Worm (Caenorhabditis elegans) whole organism, young adult: ENCODE results near the gene kcc-2.
A peak's percentile ranks its signal among the peaks of the same experiment; 100 is the strongest.

Source experiments
- B0019.2 ChIP-seq: fragments of 200-800 bp; sonication (Bioruptor generic); conservative IDR thresholded peaks from 2 replicates; pipeline ENCODE4 v1.3.6; 2022; ENCODE audit warnings: missing genetic modification reagents, missing genetic modification characterization, missing compliant biosample characterization
- B0261.1 ChIP-seq: sonication (generic microtip); optimal IDR thresholded peaks from 2 replicates; lab custom pipeline; 2016; ENCODE audit warnings: mild to moderate bottlenecking, missing genetic modification characterization, moderate library complexity, missing compliant biosample characterization
- D2030.7 ChIP-seq: fragments of 200-800 bp; sonication (Bioruptor generic); IDR thresholded peaks from 2 replicates; pipeline ENCODE4 v1.3.6; 2022; ENCODE audit warnings: missing genetic modification reagents, missing genetic modification characterization, missing compliant biosample characterization
- F37B4.10 ChIP-seq: fragments of 200-800 bp; sonication (Bioruptor generic); IDR thresholded peaks from 2 replicates; pipeline ENCODE4 v1.3.6; 2022; ENCODE audit warnings: missing genetic modification characterization, missing compliant biosample characterization
- K12H6.12 ChIP-seq: fragments of 200-800 bp; sonication (Bioruptor generic); optimal IDR thresholded peaks from 2 replicates; lab custom pipeline; 2018; ENCODE audit warnings: mild to moderate bottlenecking, missing genetic modification characterization, missing compliant biosample characterization
- Y79H2A.3 ChIP-seq: fragments of 200-800 bp; sonication (Bioruptor generic); conservative IDR thresholded peaks from 2 replicates; pipeline ENCODE4 v1.3.6; 2022; ENCODE audit warnings: missing genetic modification reagents, missing genetic modification characterization, missing compliant biosample characterization
- ZK185.1 ChIP-seq: sonication (generic microtip); optimal IDR thresholded peaks from 2 replicates; lab custom pipeline; 2016; ENCODE audit warnings: mild to moderate bottlenecking, missing genetic modification characterization, missing compliant biosample characterization; ENCODE audit not compliant: poor library complexity, severe bottlenecking
- ama-1 ChIP-seq, 3 experiments: fragments of 150-350 bp in 1 of 3; sonication (generic microtip) in 2 of 3; optimal IDR thresholded peaks; 2 replicates each; lab custom pipeline; 2014 to 2018; ENCODE audit warnings: missing biosample characterization in 2 of 3, missing genetic modification characterization in 2 of 3, missing genetic modification reagents in 2 of 3
- aptf-2 ChIP-seq: fragments of 200-800 bp; sonication (Bioruptor generic); conservative IDR thresholded peaks from 2 replicates; pipeline ENCODE4 v1.3.6; 2022; ENCODE audit warnings: missing genetic modification reagents, missing genetic modification characterization, missing compliant biosample characterization
- atf-7 ChIP-seq: sonication (generic microtip); optimal IDR thresholded peaks from 2 replicates; lab custom pipeline; 2017; ENCODE audit warnings: mild to moderate bottlenecking, missing genetic modification characterization, missing compliant biosample characterization
- attf-5 ChIP-seq: fragments of 200-800 bp; sonication (Bioruptor generic); optimal IDR thresholded peaks from 2 replicates; lab custom pipeline; 2018; ENCODE audit warnings: mild to moderate bottlenecking, missing genetic modification characterization, missing compliant biosample characterization
- attf-6 ChIP-seq: fragments of 200-800 bp; sonication (Bioruptor generic); IDR thresholded peaks from 2 replicates; pipeline ENCODE4 v1.3.6; 2022; ENCODE audit warnings: missing genetic modification reagents, missing genetic modification characterization, missing compliant biosample characterization
- bed-2 ChIP-seq: fragments of 200-800 bp; sonication (Bioruptor generic); IDR thresholded peaks from 2 replicates; pipeline ENCODE4 v1.3.6; 2022; ENCODE audit warnings: missing genetic modification reagents, missing genetic modification characterization, missing compliant biosample characterization
- cebp-1 ChIP-seq, 2 experiments: fragments of 200-800 bp in 1 of 2; sonication (Bioruptor generic) in 1 of 2; sonication (generic microtip) in 1 of 2; IDR thresholded peaks in 1 of 2; optimal IDR thresholded peaks in 1 of 2; 2 replicates each; pipeline versions ENCODE4 v1.3.6 to Lab custom; 2017 to 2022; ENCODE audit warnings: missing compliant biosample characterization in 2 of 2, missing genetic modification characterization in 2 of 2, mild to moderate bottlenecking in 1 of 2, missing genetic modification reagents in 1 of 2, moderate library complexity in 1 of 2
- ceh-27 ChIP-seq: fragments of 200-800 bp; sonication (Bioruptor generic); optimal IDR thresholded peaks from 2 replicates; lab custom pipeline; 2018; ENCODE audit warnings: mild to moderate bottlenecking, missing genetic modification characterization, moderate library complexity, missing compliant biosample characterization
- egl-44 ChIP-seq: fragments of 200-800 bp; sonication (Bioruptor generic); IDR thresholded peaks from 2 replicates; pipeline ENCODE4 v1.3.6; 2022; ENCODE audit warnings: missing genetic modification reagents, missing genetic modification characterization, missing compliant biosample characterization
- ets-4 ChIP-seq: fragments of 200-800 bp; sonication (Bioruptor generic); optimal IDR thresholded peaks from 2 replicates; lab custom pipeline; 2018; ENCODE audit warnings: mild to moderate bottlenecking, missing genetic modification characterization, missing compliant biosample characterization
- hlh-12 ChIP-seq: sonication (generic microtip); optimal IDR thresholded peaks from 2 replicates; lab custom pipeline; 2016; ENCODE audit warnings: missing genetic modification characterization, missing compliant biosample characterization
- hmg-20 ChIP-seq: fragments of 200-800 bp; sonication (Bioruptor generic); IDR thresholded peaks from 2 replicates; pipeline ENCODE4 v1.3.6; 2022; ENCODE audit warnings: missing genetic modification reagents, missing genetic modification characterization, missing compliant biosample characterization
- hsf-1 ChIP-seq: fragments of 200-800 bp; sonication (Bioruptor generic); IDR thresholded peaks from 2 replicates; pipeline ENCODE4 v1.3.6; 2022; ENCODE audit warnings: missing genetic modification reagents, missing genetic modification characterization, missing compliant biosample characterization
- let-607 ChIP-seq, 2 experiments: fragments of 200-800 bp in 1 of 2; sonication (Bioruptor generic) in 1 of 2; sonication (generic microtip) in 1 of 2; optimal IDR thresholded peaks; 2 replicates each; lab custom pipeline; 2016 to 2018; ENCODE audit warnings: mild to moderate bottlenecking in 2 of 2, missing compliant biosample characterization in 2 of 2, missing genetic modification characterization in 2 of 2, moderate library complexity in 2 of 2, missing genotype in 1 of 2
- lin-40 ChIP-seq: sonication (generic microtip); optimal IDR thresholded peaks from 2 replicates; lab custom pipeline; 2016; ENCODE audit warnings: missing genetic modification characterization, mild to moderate bottlenecking, missing compliant biosample characterization, missing genotype, missing genetic modification reagents
- lin-54 ChIP-seq: fragments of 200-800 bp; sonication (Bioruptor generic); optimal IDR thresholded peaks from 2 replicates; lab custom pipeline; 2018; ENCODE audit warnings: mild to moderate bottlenecking, missing genetic modification characterization, missing compliant biosample characterization
- lir-1 ChIP-seq: fragments of 200-800 bp; sonication (Bioruptor generic); conservative IDR thresholded peaks from 2 replicates; pipeline ENCODE4 v1.3.6; 2022; ENCODE audit warnings: missing genetic modification reagents, missing genetic modification characterization, missing compliant biosample characterization
- lsl-1 ChIP-seq: fragments of 200-800 bp; sonication (Bioruptor generic); optimal IDR thresholded peaks from 2 replicates; lab custom pipeline; 2018; ENCODE audit warnings: mild to moderate bottlenecking, missing genetic modification characterization, moderate library complexity, missing compliant biosample characterization
- mes-4 ChIP-seq: sonication (generic microtip); optimal IDR thresholded peaks from 2 replicates; lab custom pipeline; 2016; ENCODE audit warnings: missing genotype, missing genetic modification characterization, missing compliant biosample characterization
- nfyb-1 ChIP-seq: fragments of 200-800 bp; sonication (Bioruptor generic); IDR thresholded peaks from 2 replicates; pipeline ENCODE4 v1.3.6; 2022; ENCODE audit warnings: missing genetic modification reagents, missing genetic modification characterization, missing compliant biosample characterization
- nhr-120 ChIP-seq: fragments of 200-800 bp; sonication (Bioruptor generic); IDR thresholded peaks from 2 replicates; pipeline ENCODE4 v1.3.6; 2022; ENCODE audit warnings: missing genetic modification characterization, missing compliant biosample characterization
- nhr-80 ChIP-seq: sonication (generic microtip); optimal IDR thresholded peaks from 2 replicates; lab custom pipeline; 2016; ENCODE audit warnings: missing genetic modification characterization, missing compliant biosample characterization
- nhr-90 ChIP-seq: sonication (generic microtip); optimal IDR thresholded peaks from 2 replicates; lab custom pipeline; 2016; ENCODE audit warnings: missing genotype, mild to moderate bottlenecking, missing genetic modification characterization, missing compliant biosample characterization
- pbrm-1 ChIP-seq: fragments of 200-800 bp; sonication (Bioruptor generic); IDR thresholded peaks from 2 replicates; pipeline ENCODE4 v1.3.6; 2022; ENCODE audit warnings: missing genetic modification reagents, missing genetic modification characterization, missing compliant biosample characterization
- pha-4 ChIP-seq: fragments of 150-350 bp; sonication (generic microtip); optimal IDR thresholded peaks from 2 replicates; lab custom pipeline; 2014; ENCODE audit warnings: missing biosample characterization, missing genetic modification reagents, missing genetic modification characterization
- repo-1 ChIP-seq: sonication (generic microtip); optimal IDR thresholded peaks from 2 replicates; lab custom pipeline; 2017; ENCODE audit warnings: mild to moderate bottlenecking, missing genetic modification characterization, missing compliant biosample characterization
- sea-2 ChIP-seq: fragments of 200-800 bp; sonication (Bioruptor generic); IDR thresholded peaks from 2 replicates; pipeline ENCODE4 v1.3.6; 2022; ENCODE audit warnings: missing genetic modification characterization, missing compliant biosample characterization
- tbp1 ChIP-seq: fragments of 200-800 bp; sonication (Bioruptor generic); optimal IDR thresholded peaks from 2 replicates; lab custom pipeline; 2018; ENCODE audit warnings: mild to moderate bottlenecking, missing genetic modification characterization, missing compliant biosample characterization
- xnd-1 ChIP-seq: sonication (generic microtip); optimal IDR thresholded peaks from 2 replicates; lab custom pipeline; 2016; ENCODE audit warnings: missing genotype, missing genetic modification reagents, missing genetic modification characterization, missing compliant biosample characterization
- zim-3 ChIP-seq: sonication (generic microtip); optimal IDR thresholded peaks from 2 replicates; lab custom pipeline; 2017; ENCODE audit warnings: mild to moderate bottlenecking, missing genetic modification characterization, moderate library complexity, missing compliant biosample characterization
- ztf-25 ChIP-seq: fragments of 200-800 bp; sonication (Bioruptor generic); IDR thresholded peaks from 2 replicates; pipeline ENCODE4 v1.3.6; 2022; ENCODE audit warnings: missing genetic modification reagents, missing genetic modification characterization, missing compliant biosample characterization
- ztf-26 ChIP-seq: sonication (generic microtip); optimal IDR thresholded peaks from 2 replicates; lab custom pipeline; 2017; ENCODE audit warnings: missing genetic modification characterization, missing compliant biosample characterization

Gene kcc-2

ce11 chrIV:6065186-6065585 is 24.4 kb downstream of the kcc-2 start:
- no peak for TF ChIP-seq ama-1 (optimal IDR thresholded peaks at IDR 0.05; lab: Kevin White, UChicago)
- TF ChIP-seq ama-1 (GFP tag; optimal IDR thresholded peaks at IDR 0.05; lab: Kevin White, UChicago) = no peak
- no peak for TF ChIP-seq mes-4 (tag; lab: Kevin White, UChicago)
- no peak for TF ChIP-seq B0261.1 (tag; lab: Kevin White, UChicago)
- TF ChIP-seq egl-44 (GFP tag; lab: Robert Waterston, UW) = no peak
- TF ChIP-seq xnd-1 (tag; lab: Kevin White, UChicago) = no peak
- TF ChIP-seq lin-54 (GFP tag; lab: Kevin White, UChicago) = no peak

ce11 chrIV:6071026-6071425 is 30.2 kb downstream of the kcc-2 start:
- TF ChIP-seq nfyb-1 (GFP tag; lab: Robert Waterston, UW) (0 out of 2 replicates have a peak, but pooled peaks have one; percentile 29), lir-1 (GFP tag; lab: Robert Waterston, UW) (no peak), sea-2 (GFP tag; lab: Robert Waterston, UW) (no peak), D2030.7 (GFP tag; lab: Robert Waterston, UW) (no peak)

- no peak for TF ChIP-seq Y79H2A.3 (GFP tag; lab: Robert Waterston, UW)
- no peak for TF ChIP-seq repo-1 (tag; lab: Kevin White, UChicago)
- TF ChIP-seq B0019.2 (GFP tag; lab: Robert Waterston, UW) = no peak
- TF ChIP-seq atf-7 (tag; lab: Kevin White, UChicago) = no peak
- TF ChIP-seq hmg-20 (GFP tag; lab: Robert Waterston, UW) = no peak
- TF ChIP-seq aptf-2 (GFP tag; lab: Robert Waterston, UW) = no peak
- no peak for TF ChIP-seq ztf-25 (GFP tag; lab: Robert Waterston, UW)
- TF ChIP-seq ama-1 (optimal IDR thresholded peaks at IDR 0.05; lab: Kevin White, UChicago) = no peak
- TF ChIP-seq ama-1 (GFP tag; optimal IDR thresholded peaks at IDR 0.05; lab: Kevin White, UChicago) = no peak
- TF ChIP-seq attf-6 (GFP tag; lab: Robert Waterston, UW) = no peak
- no peak for TF ChIP-seq D2030.7 (GFP tag; lab: Robert Waterston, UW)
- TF ChIP-seq ztf-26 (tag; lab: Kevin White, UChicago) = no peak
- no peak for TF ChIP-seq ceh-27
- no peak for TF ChIP-seq F37B4.10 (GFP tag; lab: Robert Waterston, UW)
- no peak for TF ChIP-seq nhr-120
These were observed 35.4 kb downstream of the kcc-2 start, which contains the start of gene cpg-20 for ce11 chrIV:6076128-6076527. cpg-20 (minus strand) TSS chrIV:6076228.

- TF ChIP-seq bed-2 (GFP tag; lab: Robert Waterston, UW) (no peak), cebp-1 (GFP tag; IDR thresholded peaks at IDR 0.05; lab: Robert Waterston, UW) (peak; percentile 74; the same call in 1 of the 2 replicates), cebp-1 (tag; optimal IDR thresholded peaks at IDR 0.05; lab: Kevin White, UChicago) (peak; percentile 89), nhr-80 (peak; percentile 71)
These were observed 39.1 kb downstream of the kcc-2 start, which contains the start of gene ugt-19 for ce11 chrIV:6079925-6080324. ugt-19 (minus strand) TSS chrIV:6079952.

ce11 chrIV:6083550-6084041 is 42.8 kb downstream of the kcc-2 start, which contains the start of gene ugt-20:
ugt-20 (minus strand) TSS chrIV:6083600.
- TF ChIP-seq lsl-1 (GFP tag; lab: Kevin White, UChicago) = no peak
- TF ChIP-seq attf-5 (GFP tag; lab: Kevin White, UChicago) = peak; percentile 47
- TF ChIP-seq zim-3 (tag; lab: Kevin White, UChicago) = no peak
- peak; percentile 92 for TF ChIP-seq nhr-80
- no peak for TF ChIP-seq hlh-12 (tag; lab: Kevin White, UChicago)
- no peak for TF ChIP-seq K12H6.12 (tag; lab: Kevin White, UChicago)
- no peak for TF ChIP-seq repo-1 (tag; lab: Kevin White, UChicago)
- TF ChIP-seq cebp-1 (GFP tag; IDR thresholded peaks at IDR 0.05; lab: Robert Waterston, UW) = peak; percentile 20; the same call in 1 of the 2 replicates
- TF ChIP-seq cebp-1 (tag; optimal IDR thresholded peaks at IDR 0.05; lab: Kevin White, UChicago) = no peak
- peak; percentile 0 for TF ChIP-seq ZK185.1 (tag; lab: Kevin White, UChicago)
- TF ChIP-seq let-607 (tag; optimal IDR thresholded peaks at IDR 0.05; lab: Kevin White, UChicago) = peak in 1 of 2 experiments; percentile 15
- TF ChIP-seq tbp1 = peak; percentile 17
- peak; percentile 59 for TF ChIP-seq pha-4 (tag; lab: Kevin White, UChicago)
- no peak for TF ChIP-seq pbrm-1 (GFP tag; lab: Robert Waterston, UW)
- TF ChIP-seq hsf-1 (GFP tag; lab: Robert Waterston, UW) = no peak
- peak; percentile 13 for TF ChIP-seq nhr-90 (tag; lab: Kevin White, UChicago)
- TF ChIP-seq ets-4 (GFP tag; lab: Kevin White, UChicago) = no peak
- no peak for TF ChIP-seq ama-1 (optimal IDR thresholded peaks at IDR 0.05; lab: Kevin White, UChicago)
- no peak for TF ChIP-seq ama-1 (GFP tag; optimal IDR thresholded peaks at IDR 0.05; lab: Kevin White, UChicago)
- no peak for TF ChIP-seq aptf-2 (GFP tag; lab: Robert Waterston, UW)
- peak; percentile 26 for TF ChIP-seq atf-7 (tag; lab: Kevin White, UChicago)
- TF ChIP-seq lin-40 (tag; lab: Kevin White, UChicago) = peak; percentile 44
- TF ChIP-seq ceh-27 = no peak
